Fruit fly (Drosophila melanogaster): ENCODE results near the gene Ibf2.

The Ibf2 gene

dm6 chr3R:9266765-9267164, 8.5 kb upstream of the Ibf2 start, which contains the start of the genes TrpRS and Vps16A (continued):
- TF ChIP-seq ftz-f1 (GFP tag; optimal IDR thresholded peaks at IDR 0.05) (no peak), br (optimal IDR thresholded peaks at IDR 0.05) (no peak), pzg (GFP tag; optimal IDR thresholded peaks at IDR 0.05) (peak; percentile 96), psq (GFP tag; optimal IDR thresholded peaks at IDR 0.05) (no peak), nerfin-2 (GFP tag; IDR thresholded peaks at IDR 0.05; ENCODE audit: partially characterized antibody) (peak; percentile 98), CG7928 (GFP tag; optimal IDR thresholded peaks at IDR 0.05) (peak; percentile 23), CG1529 (GFP tag; optimal IDR thresholded peaks at IDR 0.05) (no peak), lmd (GFP tag; IDR thresholded peaks at IDR 0.05) (no peak), otp (GFP tag; IDR thresholded peaks at IDR 0.05) (no peak), cad (GFP tag; optimal IDR thresholded peaks at IDR 0.05) (no peak), CG42726 (GFP tag; IDR thresholded peaks at IDR 0.05; ENCODE audit: partially characterized antibody) (peak; percentile 90), lilli (GFP tag; optimal IDR thresholded peaks at IDR 0.05) (no peak), Scr (GFP tag; IDR thresholded peaks at IDR 0.05; ENCODE audit: partially characterized antibody) (peak; percentile 96), abd-A (tag; optimal IDR thresholded peaks at IDR 0.05) (no peak), Sox102F (GFP tag; optimal IDR thresholded peaks at IDR 0.05) (no peak), gem (tag; optimal IDR thresholded peaks at IDR 0.05) (no peak), stwl (tag; optimal IDR thresholded peaks at IDR 0.05) (peak; percentile 96), gro (GFP tag; optimal IDR thresholded peaks at IDR 0.05) (peak; percentile 58), CG7963 (GFP tag; IDR thresholded peaks at IDR 0.05; ENCODE audit: partially characterized antibody) (peak; percentile 98), inv (GFP tag; IDR thresholded peaks at IDR 0.05; ENCODE audit: partially characterized antibody) (peak; percentile 95), knrl (GFP tag; IDR thresholded peaks at IDR 0.05; ENCODE audit: partially characterized antibody) (peak; percentile 97), zf30C (GFP tag; optimal IDR thresholded peaks at IDR 0.05) (no peak), CG13894 (tag; optimal IDR thresholded peaks at IDR 0.05) (no peak), sob (GFP tag; IDR thresholded peaks at IDR 0.05) (0 out of 2 replicates have a peak, but pooled peaks have one; percentile 22), mld (GFP tag; IDR thresholded peaks at IDR 0.05; ENCODE audit: partially characterized antibody) (peak; percentile 98), Dp (GFP tag; optimal IDR thresholded peaks at IDR 0.05) (peak; percentile 61), nerfin-1 (tag; optimal IDR thresholded peaks at IDR 0.05) (peak; percentile 65), Dek (tag; optimal IDR thresholded peaks at IDR 0.05) (no peak), sisA (GFP tag; IDR thresholded peaks at IDR 0.05) (no peak), Dref (GFP tag; IDR thresholded peaks at IDR 0.05) (peak; percentile 97), HLH3B (GFP tag; IDR thresholded peaks at IDR 0.05) (no peak), YL-1 (GFP tag; optimal IDR thresholded peaks at IDR 0.05) (peak; percentile 92), lbe (GFP tag; optimal IDR thresholded peaks at IDR 0.05) (peak; percentile 32), CG11560 (tag; IDR thresholded peaks at IDR 0.05) (no peak), CG4617 (GFP tag; optimal IDR thresholded peaks at IDR 0.05; ENCODE audit: borderline replicate concordance) (peak; percentile 82), CG9727 (GFP tag; optimal IDR thresholded peaks at IDR 0.05) (no peak), chn (GFP tag; optimal IDR thresholded peaks at IDR 0.05) (peak; percentile 30), CG2116 (GFP tag; optimal IDR thresholded peaks at IDR 0.05) (peak; percentile 95), nau (GFP tag; optimal IDR thresholded peaks at IDR 0.05) (no peak), Asciz (GFP tag; optimal IDR thresholded peaks at IDR 0.05) (no peak), CG10959 (GFP tag; IDR thresholded peaks at IDR 0.05) (no peak), bsh (GFP tag; optimal IDR thresholded peaks at IDR 0.05) (no peak), slp2 (GFP tag; optimal IDR thresholded peaks at IDR 0.05) (no peak), amos (GFP tag; IDR thresholded peaks at IDR 0.05; ENCODE audit: partially characterized antibody) (peak; percentile 98), sna (GFP tag; IDR thresholded peaks at IDR 0.05; ENCODE audit: partially characterized antibody) (peak; percentile 98), CG10321 (GFP tag; IDR thresholded peaks at IDR 0.05) (no peak), ind (GFP tag; optimal IDR thresholded peaks at IDR 0.05) (no peak), Ets97D (GFP tag; optimal IDR thresholded peaks at IDR 0.05) (peak; percentile 71), unc-4 (GFP tag; IDR thresholded peaks at IDR 0.05; ENCODE audit: partially characterized antibody) (peak; percentile 98), CG10979 (tag; optimal IDR thresholded peaks at IDR 0.05) (no peak)

All from whole organism, embryonic.